Worm (Caenorhabditis elegans) whole organism, mixed stage, embryonic: Measurements from ENCODE around the gene E03H12.7.

Source experiments
- M03D4.4 ChIP-seq: sonication (generic microtip); optimal IDR thresholded peaks from 2 replicates; lab custom pipeline; 2017; ENCODE audit warnings: mild to moderate bottlenecking, missing genetic modification characterization, missing compliant biosample characterization
- bed-3 ChIP-seq: fragments of 200-800 bp; sonication (Bioruptor generic); optimal IDR thresholded peaks from 3 replicates; lab custom pipeline; 2018; ENCODE audit warnings: mild to moderate bottlenecking, missing genetic modification characterization, moderate library complexity, missing compliant biosample characterization
- blmp-1 ChIP-seq: fragments of 150-350 bp; optimal IDR thresholded peaks from 2 replicates; lab custom pipeline; 2014; ENCODE audit warnings: missing biosample characterization, missing genetic modification characterization
- ceh-39 ChIP-seq: fragments of 150-350 bp; optimal IDR thresholded peaks from 2 replicates; lab custom pipeline; 2014; ENCODE audit warnings: missing biosample characterization, missing genetic modification characterization
- ceh-43 ChIP-seq: fragments of 200-800 bp; sonication (Bioruptor generic); optimal IDR thresholded peaks from 2 replicates; lab custom pipeline; 2018; ENCODE audit warnings: mild to moderate bottlenecking, missing genetic modification characterization, moderate library complexity, missing compliant biosample characterization
- ceh-83 ChIP-seq: fragments of 200-800 bp; sonication (Bioruptor generic); optimal IDR thresholded peaks from 2 replicates; lab custom pipeline; 2018; ENCODE audit warnings: mild to moderate bottlenecking, missing genetic modification characterization, missing compliant biosample characterization
- ces-1 ChIP-seq: fragments of 150-350 bp; optimal IDR thresholded peaks from 2 replicates; lab custom pipeline; 2014; ENCODE audit warnings: missing biosample characterization, missing genetic modification reagents, missing genetic modification characterization
- cnd-1 ChIP-seq: fragments of 200-800 bp; sonication (Bioruptor generic); optimal IDR thresholded peaks from 2 replicates; lab custom pipeline; 2018; ENCODE audit warnings: mild to moderate bottlenecking, missing genetic modification characterization, missing compliant biosample characterization
- drap-1 ChIP-seq: fragments of 200-800 bp; sonication (Bioruptor generic); optimal IDR thresholded peaks from 3 replicates; lab custom pipeline; 2018; ENCODE audit warnings: mild to moderate bottlenecking, missing genetic modification characterization, missing compliant biosample characterization
- elt-3 ChIP-seq: fragments of 150-350 bp; optimal IDR thresholded peaks from 2 replicates; lab custom pipeline; 2014; ENCODE audit warnings: missing biosample characterization, missing genetic modification characterization
- flh-1 ChIP-seq: fragments of 200-800 bp; sonication (Bioruptor generic); optimal IDR thresholded peaks from 2 replicates; lab custom pipeline; 2018; ENCODE audit warnings: mild to moderate bottlenecking, missing genetic modification characterization, moderate library complexity, missing compliant biosample characterization
- ham-2 ChIP-seq: fragments of 200-800 bp; sonication (Bioruptor generic); optimal IDR thresholded peaks from 2 replicates; lab custom pipeline; 2018; ENCODE audit warnings: mild to moderate bottlenecking, missing genetic modification characterization, missing compliant biosample characterization
- hlh-1 ChIP-seq: fragments of 150-350 bp; optimal IDR thresholded peaks from 2 replicates; lab custom pipeline; 2014; ENCODE audit warnings: missing biosample characterization, missing genetic modification reagents, missing genetic modification characterization
- lin-13 ChIP-seq: fragments of 150-350 bp; optimal IDR thresholded peaks from 2 replicates; lab custom pipeline; 2014; ENCODE audit warnings: missing biosample characterization, missing genetic modification characterization
- lsy-2 ChIP-seq: fragments of 150-350 bp; optimal IDR thresholded peaks from 2 replicates; lab custom pipeline; 2014; ENCODE audit warnings: missing biosample characterization, missing genetic modification characterization
- mab-5 ChIP-seq: fragments of 150-350 bp; optimal IDR thresholded peaks from 2 replicates; lab custom pipeline; 2014; ENCODE audit warnings: missing biosample characterization, missing genetic modification characterization
- mep-1 ChIP-seq: fragments of 150-350 bp; optimal IDR thresholded peaks from 2 replicates; lab custom pipeline; 2017; ENCODE audit warnings: missing biosample characterization, missing genetic modification reagents, missing genetic modification characterization, inconsistent platforms
- mls-2 ChIP-seq: sonication (generic microtip); optimal IDR thresholded peaks from 2 replicates; lab custom pipeline; 2016; ENCODE audit warnings: mild to moderate bottlenecking, missing genetic modification characterization, moderate library complexity, missing compliant biosample characterization
- nhr-12 ChIP-seq: fragments of 150-350 bp; optimal IDR thresholded peaks from 2 replicates; lab custom pipeline; 2014; ENCODE audit warnings: missing biosample characterization, missing genetic modification characterization
- nhr-2 ChIP-seq: fragments of 150-350 bp; optimal IDR thresholded peaks from 2 replicates; lab custom pipeline; 2014; ENCODE audit warnings: missing biosample characterization, missing genetic modification characterization
- nhr-237 ChIP-seq: fragments of 150-350 bp; optimal IDR thresholded peaks from 2 replicates; lab custom pipeline; 2014; ENCODE audit warnings: missing biosample characterization, missing genetic modification characterization
- nhr-28 ChIP-seq: fragments of 150-350 bp; optimal IDR thresholded peaks from 2 replicates; lab custom pipeline; 2014; ENCODE audit warnings: missing biosample characterization, missing genetic modification characterization
- nhr-76 ChIP-seq: sonication (generic microtip); optimal IDR thresholded peaks from 2 replicates; lab custom pipeline; 2017; ENCODE audit warnings: missing biosample characterization, missing genetic modification characterization
- pha-4 ChIP-seq: fragments of 150-350 bp; optimal IDR thresholded peaks from 2 replicates; lab custom pipeline; 2018; ENCODE audit warnings: missing biosample characterization, missing genetic modification reagents, missing genetic modification characterization
- sem-2 ChIP-seq: fragments of 200-800 bp; sonication (Bioruptor generic); optimal IDR thresholded peaks from 2 replicates; lab custom pipeline; 2018; ENCODE audit warnings: mild to moderate bottlenecking, missing genetic modification characterization, missing compliant biosample characterization
- snpc-4 ChIP-seq: fragments of 150-350 bp; optimal IDR thresholded peaks from 2 replicates; lab custom pipeline; 2014; ENCODE audit warnings: missing biosample characterization, missing genetic modification characterization
- sptf-1 ChIP-seq: sonication (generic microtip); optimal IDR thresholded peaks from 2 replicates; lab custom pipeline; 2017; ENCODE audit warnings: mild to moderate bottlenecking, missing genetic modification characterization, moderate library complexity, missing compliant biosample characterization
- tbx-8 ChIP-seq: fragments of 200-800 bp; sonication (Bioruptor generic); optimal IDR thresholded peaks from 2 replicates; lab custom pipeline; 2018; ENCODE audit warnings: mild to moderate bottlenecking, missing genetic modification characterization, moderate library complexity, missing compliant biosample characterization
- unc-120 ChIP-seq: sonication (generic microtip); optimal IDR thresholded peaks from 2 replicates; lab custom pipeline; 2017; ENCODE audit warnings: missing genetic modification characterization, missing compliant biosample characterization; ENCODE audit not compliant: poor library complexity, severe bottlenecking
- unc-39 ChIP-seq: fragments of 150-350 bp; optimal IDR thresholded peaks from 2 replicates; lab custom pipeline; 2014; ENCODE audit warnings: missing biosample characterization, missing genetic modification characterization
- unc-62 ChIP-seq: fragments of 150-350 bp; optimal IDR thresholded peaks from 2 replicates; lab custom pipeline; 2014; ENCODE audit warnings: missing biosample characterization, missing genetic modification reagents, missing genetic modification characterization
- zip-8 ChIP-seq: fragments of 150-350 bp; optimal IDR thresholded peaks from 2 replicates; lab custom pipeline; 2014; ENCODE audit warnings: missing biosample characterization, missing genetic modification characterization
- ztf-11 ChIP-seq: fragments of 150-350 bp; optimal IDR thresholded peaks from 2 replicates; lab custom pipeline; 2014; ENCODE audit warnings: missing biosample characterization, missing genetic modification characterization

The E03H12.7 gene

ce11 chrIV:5012241-5012640, 23.8 kb upstream of the E03H12.7 start, which contains the start of gene srm-1:
TSS of gene srm-1 (plus strand) at chrIV:5012541.
- no peak for TF ChIP-seq ceh-43 (GFP tag; lab: Kevin White, UChicago)
- no peak for TF ChIP-seq ztf-11 (tag; lab: Kevin White, UChicago)
- TF ChIP-seq mab-5 (tag; lab: Kevin White, UChicago) = no peak
- TF ChIP-seq blmp-1 = no peak
- no peak for TF ChIP-seq nhr-28 (tag; lab: Kevin White, UChicago)
- no peak for TF ChIP-seq lsy-2
- no peak for TF ChIP-seq drap-1 (GFP tag; lab: Kevin White, UChicago)
- TF ChIP-seq sem-2 (GFP tag; lab: Kevin White, UChicago) = no peak
- TF ChIP-seq nhr-12 = no peak

ce11 chrIV:5008378-5008777, 19.9 kb upstream of the E03H12.7 start, which contains the start of gene srm-2:
TSS of gene srm-2 (plus strand) at chrIV:5008678.
- TF ChIP-seq mls-2 = no peak
- no peak for TF ChIP-seq drap-1 (GFP tag; lab: Kevin White, UChicago)
- TF ChIP-seq mep-1 (tag; lab: Kevin White, UChicago) = no peak
- TF ChIP-seq blmp-1 = no peak
- TF ChIP-seq lsy-2 = no peak
- TF ChIP-seq zip-8 (tag; lab: Kevin White, UChicago) = no peak
- TF ChIP-seq ces-1 (GFP tag; lab: Kevin White, UChicago) = no peak
- TF ChIP-seq unc-62 = no peak
- TF ChIP-seq unc-39 = no peak
- no peak for TF ChIP-seq unc-120 (tag; lab: Kevin White, UChicago)
- TF ChIP-seq nhr-76 = no peak
- TF ChIP-seq sptf-1 (tag; lab: Kevin White, UChicago) = no peak
- TF ChIP-seq tbx-8 (GFP tag; lab: Kevin White, UChicago) = no peak
- TF ChIP-seq nhr-2 (tag; lab: Kevin White, UChicago) = no peak
- no peak for TF ChIP-seq lin-13
- TF ChIP-seq elt-3 (tag; lab: Kevin White, UChicago) = no peak

ce11 chrIV:5005154-5005553, 16.7 kb upstream of the E03H12.7 start:
- no peak for TF ChIP-seq ham-2 (GFP tag; lab: Kevin White, UChicago)
- TF ChIP-seq tbx-8 (GFP tag; lab: Kevin White, UChicago) = no peak
- TF ChIP-seq ceh-43 (GFP tag; lab: Kevin White, UChicago) = no peak
- TF ChIP-seq ceh-39 (tag; lab: Kevin White, UChicago) = no peak
- no peak for TF ChIP-seq pha-4
- no peak for TF ChIP-seq unc-62
- TF ChIP-seq cnd-1 = no peak
- TF ChIP-seq elt-3 (tag; lab: Kevin White, UChicago) = no peak
- TF ChIP-seq flh-1 = no peak
- TF ChIP-seq M03D4.4 = no peak
- TF ChIP-seq drap-1 (GFP tag; lab: Kevin White, UChicago) = no peak
- TF ChIP-seq nhr-76 = no peak
- no peak for TF ChIP-seq sem-2 (GFP tag; lab: Kevin White, UChicago)
- TF ChIP-seq zip-8 (tag; lab: Kevin White, UChicago) = no peak
- no peak for TF ChIP-seq blmp-1
- no peak for TF ChIP-seq snpc-4 (tag; lab: Kevin White, UChicago)
- no peak for TF ChIP-seq ceh-83 (GFP tag; lab: Kevin White, UChicago)
- TF ChIP-seq unc-120 (tag; lab: Kevin White, UChicago) = no peak

- peak; percentile 30 for TF ChIP-seq zip-8 (tag; lab: Kevin White, UChicago)
- TF ChIP-seq ceh-43 (GFP tag; lab: Kevin White, UChicago) = no peak
- no peak for TF ChIP-seq hlh-1 (tag; lab: Kevin White, UChicago)
Observed at ce11 chrIV:5002448-5002847, 14.0 kb upstream of the E03H12.7 start, which contains the start of gene pes-1. TSS of gene pes-1 (plus strand) at chrIV:5002748.

ce11 chrIV:4996956-4997355, 8.5 kb upstream of the E03H12.7 start:
- TF ChIP-seq lin-13 (no peak), unc-62 (no peak), ceh-39 (tag; lab: Kevin White, UChicago) (no peak), ham-2 (GFP tag; lab: Kevin White, UChicago) (no peak), unc-120 (tag; lab: Kevin White, UChicago) (no peak), nhr-2 (tag; lab: Kevin White, UChicago) (no peak)

- TF ChIP-seq bed-3 (GFP tag; lab: Kevin White, UChicago) (no peak), hlh-1 (tag; lab: Kevin White, UChicago) (no peak), ceh-83 (GFP tag; lab: Kevin White, UChicago) (no peak), sem-2 (GFP tag; lab: Kevin White, UChicago) (no peak), lsy-2 (no peak), ztf-11 (tag; lab: Kevin White, UChicago) (no peak), unc-120 (tag; lab: Kevin White, UChicago) (no peak), mep-1 (tag; lab: Kevin White, UChicago) (no peak), mab-5 (tag; lab: Kevin White, UChicago) (no peak), flh-1 (no peak), unc-39 (no peak), mls-2 (no peak), nhr-237 (tag; lab: Kevin White, UChicago) (no peak), ces-1 (GFP tag; lab: Kevin White, UChicago) (no peak), nhr-2 (tag; lab: Kevin White, UChicago) (no peak), elt-3 (tag; lab: Kevin White, UChicago) (no peak), lin-13 (no peak)
Observed at ce11 chrIV:4995842-4996241, 7.4 kb upstream of the E03H12.7 start, which contains the start of gene ssq-2. TSS of gene ssq-2 (plus strand) at chrIV:4996142.
